Worm (Caenorhabditis elegans) whole organism, L1 larva: ENCODE results near the gene gcc-2.

ENCODE experiments used
- F16B12.6 ChIP-seq: fragments of 150-350 bp; optimal IDR thresholded peaks from 2 replicates; lab custom pipeline; 2014; ENCODE audit warnings: missing biosample characterization, missing genetic modification characterization
- aha-1 ChIP-seq: fragments of 150-350 bp; optimal IDR thresholded peaks from 2 replicates; lab custom pipeline; 2014; ENCODE audit warnings: missing biosample characterization, missing genetic modification characterization
- aly-2 ChIP-seq: fragments of 150-350 bp; optimal IDR thresholded peaks from 2 replicates; lab custom pipeline; 2014; ENCODE audit warnings: missing biosample characterization, missing genetic modification characterization
- ama-1 ChIP-seq: fragments of 150-350 bp; optimal IDR thresholded peaks from 2 replicates; lab custom pipeline; 2014
- ceh-8 ChIP-seq: fragments of 200-800 bp; sonication (Bioruptor generic); optimal IDR thresholded peaks from 2 replicates; lab custom pipeline; 2018; ENCODE audit warnings: mild to moderate bottlenecking, missing genetic modification characterization, moderate library complexity, missing compliant biosample characterization
- ceh-82 ChIP-seq, 3 experiments: fragments of 150-350 bp in 1 of 3; sonication (generic microtip) in 2 of 3; optimal IDR thresholded peaks; 2 replicates each; lab custom pipeline; 2014 to 2017; ENCODE audit warnings: missing biosample characterization in 3 of 3, missing genetic modification characterization in 3 of 3
- efl-1 ChIP-seq, 4 experiments: fragments of 150-350 bp; optimal IDR thresholded peaks in 3 of 4; peaks in 1 of 4; 1 replicate in 1 of 4; 2 replicates in 3 of 4; lab custom pipeline; 2014; ENCODE audit warnings: missing biosample characterization in 2 of 4, missing genetic modification characterization in 2 of 4, missing genetic modification reagents in 2 of 4
- efl-3 ChIP-seq: fragments of 200-800 bp; sonication (Bioruptor generic); optimal IDR thresholded peaks from 2 replicates; lab custom pipeline; 2018; ENCODE audit warnings: mild to moderate bottlenecking, missing genetic modification characterization, missing compliant biosample characterization
- egl-13 ChIP-seq: sonication (generic microtip); optimal IDR thresholded peaks from 2 replicates; lab custom pipeline; 2016; ENCODE audit warnings: missing genotype, missing genetic modification reagents, missing genetic modification characterization, missing compliant biosample characterization
- elt-2 ChIP-seq: sonication (generic microtip); optimal IDR thresholded peaks from 2 replicates; lab custom pipeline; 2016; ENCODE audit warnings: missing genetic modification characterization, mild to moderate bottlenecking, inconsistent platforms, missing compliant biosample characterization, missing genetic modification reagents
- elt-3 ChIP-seq, 6 experiments: fragments of 150-350 bp in 1 of 6; sonication (generic microtip); optimal IDR thresholded peaks; 2 replicates each; lab custom pipeline; 2017 to 2018; ENCODE audit warnings: missing biosample characterization in 6 of 6, missing genetic modification characterization in 6 of 6, inconsistent platforms in 1 of 6
- ets-5 ChIP-seq: fragments of 200-800 bp; sonication (Bioruptor generic); IDR thresholded peaks from 2 replicates; pipeline ENCODE4 v1.3.6; 2022; ENCODE audit warnings: missing genetic modification characterization, missing compliant biosample characterization
- fkh-10 ChIP-seq: sonication (generic microtip); optimal IDR thresholded peaks from 2 replicates; lab custom pipeline; 2017; ENCODE audit warnings: missing biosample characterization, missing genetic modification reagents, missing genetic modification characterization
- fkh-8 ChIP-seq: sonication (generic microtip); optimal IDR thresholded peaks from 2 replicates; lab custom pipeline; 2016; ENCODE audit warnings: mild to moderate bottlenecking, missing genetic modification characterization, missing compliant biosample characterization
- grh-1 ChIP-seq: fragments of 200-800 bp; sonication (Bioruptor generic); IDR thresholded peaks from 2 replicates; pipeline ENCODE4 v1.3.6; 2022; ENCODE audit warnings: missing genetic modification reagents, missing genetic modification characterization, missing compliant biosample characterization
- hpl-2 ChIP-seq: fragments of 150-350 bp; optimal IDR thresholded peaks from 2 replicates; lab custom pipeline; 2014; ENCODE audit warnings: missing biosample characterization, missing genetic modification reagents, missing genetic modification characterization
- irx-1 ChIP-seq: sonication (generic microtip); optimal IDR thresholded peaks from 2 replicates; lab custom pipeline; 2016; ENCODE audit warnings: missing genetic modification characterization, missing compliant biosample characterization
- lin-13 ChIP-seq: fragments of 150-350 bp; optimal IDR thresholded peaks from 2 replicates; lab custom pipeline; 2014; ENCODE audit warnings: missing biosample characterization, missing genetic modification reagents, missing genetic modification characterization
- lin-14 ChIP-seq: fragments of 200-800 bp; sonication (Bioruptor generic); optimal IDR thresholded peaks from 2 replicates; lab custom pipeline; 2018; ENCODE audit warnings: mild to moderate bottlenecking, missing genetic modification characterization, moderate library complexity, missing compliant biosample characterization
- lin-15B ChIP-seq: fragments of 150-350 bp; sonication (generic microtip); optimal IDR thresholded peaks from 3 replicates; lab custom pipeline; 2014; ENCODE audit warnings: missing biosample characterization, missing genetic modification characterization
- lin-35 ChIP-seq, 2 experiments: fragments of 150-350 bp; optimal IDR thresholded peaks; 2 replicates each; lab custom pipeline; 2014; ENCODE audit warnings: missing biosample characterization in 2 of 2, missing genetic modification characterization in 2 of 2, missing genetic modification reagents in 2 of 2
- lir-3 ChIP-seq: sonication (generic microtip); optimal IDR thresholded peaks from 2 replicates; lab custom pipeline; 2016; ENCODE audit warnings: mild to moderate bottlenecking, missing genetic modification characterization, moderate library complexity, missing compliant biosample characterization; ENCODE audit not compliant: poor library complexity
- mdl-1 ChIP-seq, 2 experiments: fragments of 150-350 bp; optimal IDR thresholded peaks; 2 replicates each; lab custom pipeline; 2014 to 2017; ENCODE audit warnings: missing biosample characterization in 2 of 2, missing genetic modification characterization in 2 of 2, inconsistent platforms in 1 of 2
- nhr-12 ChIP-seq: sonication (generic microtip); optimal IDR thresholded peaks from 2 replicates; lab custom pipeline; 2017; ENCODE audit warnings: missing biosample characterization, missing genetic modification characterization
- nhr-19 ChIP-seq: fragments of 200-800 bp; sonication (Bioruptor generic); conservative IDR thresholded peaks from 2 replicates; pipeline ENCODE4 v1.3.6; 2022; ENCODE audit warnings: missing genetic modification characterization, missing compliant biosample characterization
- nhr-28 ChIP-seq: fragments of 150-350 bp; optimal IDR thresholded peaks from 2 replicates; lab custom pipeline; 2014; ENCODE audit warnings: missing biosample characterization, missing genetic modification characterization
- nhr-47 ChIP-seq: sonication (generic microtip); optimal IDR thresholded peaks from 2 replicates; lab custom pipeline; 2016; ENCODE audit warnings: mild to moderate bottlenecking, missing genetic modification characterization, moderate library complexity, missing compliant biosample characterization
- nhr-71 ChIP-seq: sonication (generic microtip); optimal IDR thresholded peaks from 2 replicates; lab custom pipeline; 2016; ENCODE audit warnings: mild to moderate bottlenecking, missing genetic modification characterization, moderate library complexity, missing compliant biosample characterization
- nhr-76 ChIP-seq: sonication (generic microtip); optimal IDR thresholded peaks from 2 replicates; lab custom pipeline; 2017; ENCODE audit warnings: missing biosample characterization, missing genetic modification characterization
- nhr-84 ChIP-seq: sonication (generic microtip); optimal IDR thresholded peaks from 2 replicates; lab custom pipeline; 2017; ENCODE audit warnings: missing biosample characterization, missing genetic modification characterization
- nhr-85 ChIP-seq: sonication (generic microtip); peaks from one replicate; lab custom pipeline; 2016; ENCODE audit warnings: missing genetic modification characterization, inconsistent platforms, missing compliant biosample characterization
- nhr-90 ChIP-seq: sonication (generic microtip); optimal IDR thresholded peaks from 2 replicates; lab custom pipeline; 2016; ENCODE audit warnings: mild to moderate bottlenecking, missing genetic modification characterization, missing compliant biosample characterization; ENCODE audit not compliant: poor library complexity
- pag-3 ChIP-seq: sonication (generic microtip); optimal IDR thresholded peaks from 2 replicates; lab custom pipeline; 2017; ENCODE audit warnings: missing genetic modification characterization, mild to moderate bottlenecking, missing compliant biosample characterization, antibody characterized with exemption, borderline replicate concordance; ENCODE audit not compliant: insufficient read depth
- rnt-1 ChIP-seq: sonication (generic microtip); optimal IDR thresholded peaks from 2 replicates; lab custom pipeline; 2016; ENCODE audit warnings: mild to moderate bottlenecking, missing genetic modification characterization, moderate library complexity, missing compliant biosample characterization
- snu-23 ChIP-seq: sonication (generic microtip); optimal IDR thresholded peaks from 2 replicates; lab custom pipeline; 2016; ENCODE audit warnings: missing genetic modification characterization, missing compliant biosample characterization
- sptf-1 ChIP-seq: fragments of 150-350 bp; optimal IDR thresholded peaks from 2 replicates; lab custom pipeline; 2014; ENCODE audit warnings: missing biosample characterization, missing genetic modification characterization
- tlp-1 ChIP-seq: fragments of 150-350 bp; optimal IDR thresholded peaks from 2 replicates; lab custom pipeline; 2014; ENCODE audit warnings: missing biosample characterization, missing genetic modification characterization
- xbp-1 ChIP-seq: sonication (generic microtip); optimal IDR thresholded peaks from 2 replicates; lab custom pipeline; 2016; ENCODE audit warnings: missing genetic modification characterization, missing compliant biosample characterization
- zag-1 ChIP-seq: fragments of 150-350 bp; optimal IDR thresholded peaks from 2 replicates; lab custom pipeline; 2014; ENCODE audit warnings: missing biosample characterization, missing genetic modification characterization
- zip-4 ChIP-seq: fragments of 200-800 bp; sonication (Bioruptor generic); optimal IDR thresholded peaks from 2 replicates; lab custom pipeline; 2018; ENCODE audit warnings: mild to moderate bottlenecking, missing genetic modification characterization, moderate library complexity, missing compliant biosample characterization

Gene gcc-2

DNA sequence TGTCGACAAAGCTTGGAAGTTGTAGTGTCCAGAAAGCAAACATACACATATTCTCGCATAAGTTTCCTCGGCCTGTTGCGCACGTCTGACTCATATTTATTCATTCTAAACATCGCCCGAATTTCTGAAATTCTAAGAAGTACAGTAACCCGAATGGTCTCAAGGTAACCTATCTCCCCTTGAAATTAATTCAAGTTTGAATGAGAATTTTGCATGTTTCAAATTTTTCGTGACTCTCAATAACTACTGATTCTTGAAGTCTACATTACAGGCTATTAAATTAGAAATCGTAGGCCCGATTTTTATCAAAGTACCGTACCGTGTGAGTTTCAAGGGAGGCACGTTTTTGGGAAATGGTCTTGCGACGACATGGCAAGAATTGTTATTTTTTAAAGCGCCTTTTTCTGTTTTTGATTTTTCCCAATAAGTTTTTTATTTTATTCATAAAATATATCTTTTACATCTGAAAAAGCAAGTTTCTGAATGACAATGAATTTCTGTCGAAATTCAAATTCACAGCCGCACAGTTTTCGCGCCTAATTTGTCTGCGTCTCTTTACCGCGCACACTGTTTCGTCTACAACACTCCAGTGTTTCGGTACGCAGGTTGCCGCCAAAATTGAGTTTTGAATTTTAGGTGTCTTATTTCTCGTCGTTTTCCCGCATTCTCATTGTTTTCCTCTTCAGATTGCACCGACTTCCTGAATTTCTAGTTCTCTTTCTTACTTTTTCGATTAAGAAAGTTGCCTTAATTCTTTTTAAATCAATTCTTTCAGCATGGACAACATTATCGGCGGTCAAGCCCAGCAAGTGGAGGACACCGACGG, 31.9 kb upstream of the gcc-2 start, which contains the start of the genes R10E11.9 and mcm-6 (continued):
- TF ChIP-seq lin-14 (GFP tag; lab: Kevin White, UChicago), result peak; percentile 47
- TF ChIP-seq, all 84 proteins: peak for 17

DNA sequence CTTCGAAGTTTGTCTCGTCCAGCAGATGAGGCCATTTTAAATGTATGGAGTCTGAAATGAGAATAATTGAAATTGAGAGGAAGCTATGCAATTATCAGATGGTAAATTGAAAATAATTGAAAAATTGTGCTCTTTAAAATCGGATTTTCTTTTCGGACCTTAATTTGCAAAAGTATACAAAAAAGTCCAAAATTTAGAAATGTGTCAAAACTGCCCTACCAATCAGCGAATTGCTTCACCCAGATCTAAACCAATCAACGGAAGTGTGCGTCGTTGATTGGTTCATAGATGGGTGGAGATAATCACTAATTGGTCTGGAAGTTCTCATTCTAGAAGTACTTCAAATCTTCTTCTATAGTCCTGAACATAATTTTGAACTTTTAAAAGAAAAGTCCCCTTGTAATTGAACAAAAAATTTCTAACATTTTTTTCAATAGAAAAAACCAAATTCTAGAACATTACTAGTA, 27.7 kb upstream of the gcc-2 start, which contains the start of gene R10E11.5:
R10E11.5 (minus strand) TSS at position 51 of the 467 bp plus-strand sequence.
- TF ChIP-seq egl-13 (tag; lab: Kevin White, UChicago) (no peak), ceh-82 (tag; optimal IDR thresholded peaks at IDR 0.05; lab: Kevin White, UChicago) (no peak), nhr-47 (tag; lab: Kevin White, UChicago) (no peak), lir-3 (tag; lab: Kevin White, UChicago) (no peak), aha-1 (tag; lab: Kevin White, UChicago) (no peak), ceh-8 (GFP tag; lab: Kevin White, UChicago) (no peak), zip-4 (GFP tag; lab: Kevin White, UChicago) (no peak), efl-3 (GFP tag; lab: Kevin White, UChicago) (no peak), snu-23 (no peak), F16B12.6 (no peak), xbp-1 (tag; lab: Kevin White, UChicago) (no peak), nhr-84 (tag; lab: Kevin White, UChicago) (no peak), ets-5 (no peak), sptf-1 (tag; lab: Kevin White, UChicago) (no peak), nhr-85 (tag; lab: Kevin White, UChicago) (no peak), hpl-2 (GFP tag; lab: Kevin White, UChicago) (no peak), ama-1 (lab: Kevin White, UChicago) (no peak), zag-1 (tag; lab: Kevin White, UChicago) (no peak), nhr-12 (no peak), aly-2 (tag; lab: Kevin White, UChicago) (no peak)
- TF ChIP-seq, all 84 proteins: peak for 0

DNA sequence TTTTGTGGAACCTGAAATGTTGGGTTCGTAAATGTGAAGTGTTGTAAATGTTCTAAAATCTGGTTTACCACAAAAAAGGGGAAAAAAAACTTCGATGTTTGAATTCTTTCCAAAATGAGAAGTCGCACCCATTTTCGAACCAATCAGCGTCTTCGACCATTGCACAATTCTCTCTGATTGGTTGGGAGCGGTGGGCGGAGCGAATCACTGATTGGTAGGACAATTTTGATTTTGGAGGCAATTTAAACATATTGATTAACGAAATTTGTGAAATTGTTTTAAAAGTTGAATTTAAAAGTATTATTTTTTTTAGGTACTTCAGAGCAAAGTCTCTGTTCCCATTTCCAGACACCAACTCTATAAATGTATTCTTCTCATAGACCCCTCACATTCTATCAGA, 27.1 kb upstream of the gcc-2 start:
- TF ChIP-seq pag-3 (tag; lab: Kevin White, UChicago), result no peak
- no peak for TF ChIP-seq efl-1 (optimal IDR thresholded peaks at IDR 0.05; lab: Kevin White, UChicago)
- peak in 1 of 2 experiments; percentile 51 for TF ChIP-seq efl-1 (GFP tag; optimal IDR thresholded peaks at IDR 0.05 in 1 of 2; lab: Kevin White, UChicago)

DNA sequence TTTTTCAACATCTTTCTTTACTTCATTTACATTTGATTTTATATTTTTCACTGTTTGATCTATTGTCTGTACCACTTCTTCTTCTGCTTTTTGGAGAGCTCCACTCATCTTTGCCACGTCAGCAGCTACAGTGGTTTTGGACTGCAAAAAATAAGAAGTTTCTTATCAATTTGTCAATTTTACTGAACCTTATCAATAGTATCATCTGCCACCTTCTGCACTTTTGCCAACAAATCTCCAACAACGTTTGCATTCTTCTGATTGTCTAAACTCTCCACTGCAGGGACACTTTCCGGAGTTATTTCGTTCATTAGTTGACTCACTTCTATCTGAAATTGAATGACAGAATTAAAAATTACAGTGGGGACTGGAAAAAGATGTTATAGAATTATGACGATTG, 24.8 kb upstream of the gcc-2 start:
- TF ChIP-seq grh-1 (GFP tag; lab: Robert Waterston, UW), result no peak
- TF ChIP-seq elt-2, result peak; percentile 56
- TF ChIP-seq ama-1 (lab: Kevin White, UChicago), result no peak
- TF ChIP-seq lin-13 (GFP tag; lab: Kevin White, UChicago), result no peak
- no peak for TF ChIP-seq mdl-1 (tag; optimal IDR thresholded peaks at IDR 0.05; lab: Kevin White, UChicago)
- no peak for TF ChIP-seq lin-15B (tag; lab: Kevin White, UChicago)
- peak in 1 of 2 experiments; percentile 15 for TF ChIP-seq lin-35 (GFP tag; optimal IDR thresholded peaks at IDR 0.05; lab: Kevin White, UChicago)
- no peak for TF ChIP-seq nhr-76 (tag; lab: Kevin White, UChicago)
- TF ChIP-seq tlp-1 (tag; lab: Kevin White, UChicago), result no peak

DNA sequence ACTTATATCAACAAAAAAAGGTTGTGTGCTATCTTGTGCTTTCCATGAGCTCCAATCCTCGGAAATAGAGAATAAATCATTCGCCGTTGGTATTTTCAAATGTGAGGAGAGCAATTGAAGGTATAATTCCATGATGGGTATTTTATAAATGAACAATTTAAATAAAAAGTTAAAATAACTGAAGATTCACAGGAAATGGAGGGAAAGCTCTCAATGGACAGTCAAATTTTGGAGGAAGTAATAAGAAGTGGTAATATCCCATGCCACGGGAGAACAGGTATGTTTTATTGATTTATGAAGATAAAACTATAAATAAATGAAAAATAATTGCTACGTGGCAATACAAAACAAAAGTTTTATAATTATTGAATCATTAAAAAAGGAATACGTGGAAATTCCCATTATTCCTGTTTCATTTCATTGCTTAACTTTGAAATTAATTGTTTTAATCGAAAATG, 21.2 kb upstream of the gcc-2 start:
- TF ChIP-seq nhr-90 (tag; lab: Kevin White, UChicago) (peak; percentile 36), irx-1 (tag; lab: Kevin White, UChicago) (no peak), lin-13 (GFP tag; lab: Kevin White, UChicago) (no peak), grh-1 (GFP tag; lab: Robert Waterston, UW) (no peak), lin-15B (tag; lab: Kevin White, UChicago) (no peak), lin-35 (GFP tag; optimal IDR thresholded peaks at IDR 0.05; lab: Kevin White, UChicago) (peak in 1 of 2 experiments; percentile 4), nhr-19 (peak; percentile 37), fkh-8 (tag; lab: Kevin White, UChicago) (no peak), nhr-71 (tag; lab: Kevin White, UChicago) (peak; percentile 32), nhr-85 (tag; lab: Kevin White, UChicago) (peak; percentile 23), elt-3 (tag; optimal IDR thresholded peaks at IDR 0.05; lab: Kevin White, UChicago) (peak in 1 of 6 experiments; percentile 16), rnt-1 (tag; lab: Kevin White, UChicago) (no peak), ama-1 (lab: Kevin White, UChicago) (peak; percentile 33), zip-4 (GFP tag; lab: Kevin White, UChicago) (no peak), fkh-10 (GFP tag; lab: Kevin White, UChicago) (no peak), sptf-1 (tag; lab: Kevin White, UChicago) (no peak), nhr-47 (tag; lab: Kevin White, UChicago) (peak; percentile 33), efl-1 (optimal IDR thresholded peaks at IDR 0.05; lab: Kevin White, UChicago) (peak in 1 of 2 experiments; percentile 7), efl-1 (GFP tag; optimal IDR thresholded peaks at IDR 0.05 in 1 of 2; lab: Kevin White, UChicago) (no peak), nhr-28 (tag; lab: Kevin White, UChicago) (no peak)
